Worm (Caenorhabditis elegans): ENCODE results near the gene F44E5.17.

DNA sequence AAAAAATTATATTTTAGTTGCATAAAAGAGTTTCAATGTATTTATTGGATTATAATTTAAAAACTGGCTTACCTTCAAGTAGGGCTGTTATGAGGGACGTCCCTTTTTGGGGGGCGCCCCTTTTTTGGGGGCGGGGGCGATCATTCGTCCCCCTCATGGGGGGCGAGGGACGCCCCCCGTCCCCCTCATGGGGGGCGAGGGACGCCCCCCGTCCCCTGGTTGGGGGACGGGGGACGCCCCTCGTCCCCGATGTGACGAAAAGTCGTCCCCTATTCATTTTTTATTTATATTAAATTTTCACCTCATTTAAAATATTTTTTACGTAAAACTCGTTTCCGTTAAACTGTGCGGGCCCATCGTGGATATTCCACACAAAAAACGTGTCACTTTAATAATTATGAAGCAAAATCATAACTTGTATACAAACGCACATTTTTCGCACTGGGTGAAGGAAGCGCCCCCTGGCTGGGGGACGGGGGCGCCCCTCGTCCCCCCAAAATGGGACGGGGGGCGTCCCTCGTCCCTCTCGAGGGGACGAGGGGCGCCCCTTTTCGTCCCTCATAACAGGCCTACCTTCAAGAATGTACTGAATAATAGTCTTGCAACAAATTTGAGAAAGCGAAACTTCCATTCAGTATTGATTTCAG is 17.2 kb upstream of the F44E5.17 start:
- TF ChIP-seq pqm-1 (tag; optimal IDR thresholded peaks at IDR 0.05): no peak
- TF ChIP-seq ref-2 (tag; optimal IDR thresholded peaks at IDR 0.05): no peak
- no peak for TF ChIP-seq rnt-1 (tag; optimal IDR thresholded peaks at IDR 0.05)
- TF ChIP-seq ceh-2 (tag; optimal IDR thresholded peaks at IDR 0.05): no peak
- no peak for TF ChIP-seq odd-2 (tag; optimal IDR thresholded peaks at IDR 0.05)
- TF ChIP-seq fax-1 (tag; optimal IDR thresholded peaks at IDR 0.05): no peak
- TF ChIP-seq ets-4 (tag; optimal IDR thresholded peaks at IDR 0.05): no peak
- no peak for TF ChIP-seq hlh-30 (tag; optimal IDR thresholded peaks at IDR 0.05; ENCODE audit: insufficient read depth)
- no peak for TF ChIP-seq fkh-10 (GFP tag; optimal IDR thresholded peaks at IDR 0.05)
- no peak for TF ChIP-seq ceh-19 (GFP tag; optimal IDR thresholded peaks at IDR 0.05)
